Fruit fly (Drosophila melanogaster) whole organism, adult: ENCODE measurements around the gene CG32633.

Experiments
- CG11617 ChIP-seq: fragments of 200-800 bp; sonication (Bioruptor generic); optimal IDR thresholded peaks from 2 replicates; lab custom pipeline; 2017; ENCODE audit warnings: mild to moderate bottlenecking, missing biosample characterization, missing genetic modification reagents, missing genetic modification characterization
- CG12768 ChIP-seq: fragments of 200-800 bp; sonication (Bioruptor generic); optimal IDR thresholded peaks from 2 replicates; lab custom pipeline; 2017; ENCODE audit warnings: missing biosample characterization, missing genetic modification characterization, mild to moderate bottlenecking, moderate library complexity, missing genetic modification reagents
- CG14711 ChIP-seq: fragments of 200-800 bp; sonication (Bioruptor generic); optimal IDR thresholded peaks from 2 replicates; lab custom pipeline; 2018; ENCODE audit warnings: missing biosample characterization, mild to moderate bottlenecking, missing genetic modification characterization, moderate library complexity
- CG1620 ChIP-seq: fragments of 200-800 bp; sonication (Bioruptor generic); optimal IDR thresholded peaks from 2 replicates; lab custom pipeline; 2016; ENCODE audit warnings: missing biosample characterization, missing genetic modification characterization
- CG33017 ChIP-seq: fragments of 200-800 bp; sonication (Bioruptor generic); optimal IDR thresholded peaks from 2 replicates; lab custom pipeline; 2018; ENCODE audit warnings: missing biosample characterization, mild to moderate bottlenecking, missing genetic modification characterization, moderate library complexity
- CG5204 ChIP-seq: fragments of 200-800 bp; sonication (Bioruptor generic); optimal IDR thresholded peaks from 2 replicates; lab custom pipeline; 2016; ENCODE audit warnings: missing biosample characterization, missing genetic modification characterization
- CG7045 ChIP-seq: fragments of 200-800 bp; sonication (Bioruptor generic); optimal IDR thresholded peaks from 2 replicates; lab custom pipeline; 2017; ENCODE audit warnings: missing biosample characterization, mild to moderate bottlenecking, missing genetic modification characterization
- CG7101 ChIP-seq: fragments of 200-800 bp; sonication (Bioruptor generic); optimal IDR thresholded peaks from 2 replicates; lab custom pipeline; 2018; ENCODE audit warnings: missing biosample characterization, mild to moderate bottlenecking, missing genetic modification characterization, moderate library complexity
- Clk ChIP-seq: fragments of 200-800 bp; sonication (Bioruptor generic); optimal IDR thresholded peaks from 2 replicates; lab custom pipeline; 2017; ENCODE audit warnings: missing biosample characterization, missing genetic modification characterization
- Crg-1 ChIP-seq: fragments of 200-800 bp; sonication (Bioruptor generic); optimal IDR thresholded peaks from 2 replicates; lab custom pipeline; 2016; ENCODE audit warnings: missing biosample characterization, missing genetic modification characterization
- Hr96 ChIP-seq: fragments of 200-800 bp; sonication (Bioruptor generic); optimal IDR thresholded peaks from 2 replicates; lab custom pipeline; 2016; ENCODE audit warnings: missing biosample characterization, missing genetic modification characterization
- Mnt ChIP-seq: fragments of 200-800 bp; sonication (Bioruptor generic); optimal IDR thresholded peaks from 2 replicates; lab custom pipeline; 2016; ENCODE audit warnings: missing biosample characterization, mild to moderate bottlenecking, missing genetic modification characterization
- bab1 ChIP-seq: fragments of 200-800 bp; sonication (Bioruptor generic); optimal IDR thresholded peaks from 3 replicates; lab custom pipeline; 2019; ENCODE audit warnings: missing biosample characterization, mild to moderate bottlenecking, missing genetic modification characterization, moderate library complexity
- cic ChIP-seq: fragments of 200-800 bp; sonication (Bioruptor generic); optimal IDR thresholded peaks from 2 replicates; lab custom pipeline; 2017; ENCODE audit warnings: missing biosample characterization, mild to moderate bottlenecking, missing genetic modification characterization, moderate library complexity
- cnc ChIP-seq, 2 experiments: fragments of >200 bp; optimal IDR thresholded peaks; 2 replicates each; lab custom pipeline; 2017
- kay ChIP-seq: fragments of 200-800 bp; sonication (Bioruptor generic); peaks from one replicate; lab custom pipeline; 2016; ENCODE audit warnings: missing biosample characterization, missing genetic modification characterization, borderline replicate concordance
- ovo ChIP-seq: fragments of 200-800 bp; sonication (Bioruptor generic); optimal IDR thresholded peaks from 2 replicates; lab custom pipeline; 2016; ENCODE audit warnings: missing biosample characterization, missing genetic modification characterization
- pad ChIP-seq: fragments of 200-800 bp; sonication (Bioruptor generic); optimal IDR thresholded peaks from 3 replicates; lab custom pipeline; 2017; ENCODE audit warnings: missing biosample characterization, missing genetic modification characterization, mild to moderate bottlenecking, moderate library complexity, missing genetic modification reagents
- tj ChIP-seq: fragments of 200-800 bp; sonication (Bioruptor generic); optimal IDR thresholded peaks from 3 replicates; lab custom pipeline; 2017; ENCODE audit warnings: missing biosample characterization, mild to moderate bottlenecking, missing genetic modification characterization, moderate library complexity
- toe ChIP-seq: fragments of 200-800 bp; sonication (Bioruptor generic); optimal IDR thresholded peaks from 2 replicates; lab custom pipeline; 2016; ENCODE audit warnings: missing biosample characterization, missing genetic modification characterization

Gene CG32633

DNA sequence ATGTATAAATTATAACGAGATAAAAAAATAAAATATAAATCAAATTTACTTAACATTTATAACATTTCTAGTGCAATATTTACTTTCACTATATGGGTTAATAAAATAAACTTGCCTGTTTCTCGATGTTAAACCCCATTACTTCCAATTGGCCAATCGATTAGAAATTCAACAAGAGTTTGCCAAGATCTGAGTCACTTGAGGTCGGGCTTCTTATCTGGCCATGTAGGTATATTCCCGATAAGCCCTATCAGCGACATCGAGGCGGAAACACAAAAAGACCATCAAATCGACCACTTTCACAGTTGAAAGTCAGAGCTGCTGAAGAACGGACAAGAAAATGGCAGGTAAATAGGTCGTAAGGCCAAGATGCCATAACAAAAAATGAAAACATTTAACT, at the start of gene CG32633:
Gene CG32633 (plus strand): TSS at position 301 of the 400 bp plus-strand sequence.
- TF ChIP-seq Hr96 (no peak), Clk (GFP tag; lab: Kevin White, UChicago) (no peak), cnc (optimal IDR thresholded peaks at IDR 0.05; lab: Kevin White, UChicago) (no peak), ovo (GFP tag; lab: Kevin White, UChicago) (no peak), tj (GFP tag; lab: Kevin White, UChicago) (no peak)

- TF ChIP-seq CG7045 (GFP tag; lab: Kevin White, UChicago) (no peak), CG1620 (GFP tag; lab: Kevin White, UChicago) (no peak), ovo (GFP tag; lab: Kevin White, UChicago) (no peak), kay (GFP tag; lab: Kevin White, UChicago) (no peak), Crg-1 (GFP tag; lab: Kevin White, UChicago) (no peak), CG12768 (GFP tag; lab: Kevin White, UChicago) (no peak)
Observed at dm6 chrX:13527706-13528105, 33.8 kb upstream of the CG32633 start, which contains the start of gene CG15754. TSS of gene CG15754 (plus strand) at chrX:13528006.

DNA sequence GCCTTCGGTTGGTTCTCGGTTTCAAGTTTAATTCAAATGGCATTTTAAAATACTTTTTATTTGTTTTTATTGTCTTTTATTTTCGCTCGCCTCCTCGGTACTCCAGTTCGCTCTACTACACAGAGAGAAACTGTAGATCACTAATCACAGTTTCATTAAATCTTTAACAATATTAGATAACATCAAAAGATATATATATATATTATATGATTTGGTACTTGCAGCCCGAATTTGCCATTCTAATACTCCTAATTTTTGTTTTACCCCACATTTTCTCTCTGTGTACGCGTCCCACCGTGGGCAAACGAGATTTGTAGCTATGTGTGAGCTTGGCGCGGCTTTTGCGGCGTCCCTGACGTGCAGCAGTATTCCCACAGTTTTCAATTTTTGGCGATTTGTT, 31.8 kb upstream of the CG32633 start:
- TF ChIP-seq cic (GFP tag; lab: Kevin White, UChicago) (no peak), CG11617 (GFP tag; lab: Kevin White, UChicago) (no peak), CG14711 (tag; lab: Kevin White, UChicago) (no peak), Crg-1 (GFP tag; lab: Kevin White, UChicago) (no peak), Mnt (no peak), CG12768 (GFP tag; lab: Kevin White, UChicago) (no peak), tj (GFP tag; lab: Kevin White, UChicago) (no peak), CG7045 (GFP tag; lab: Kevin White, UChicago) (no peak), CG1620 (GFP tag; lab: Kevin White, UChicago) (no peak), CG7101 (no peak), pad (GFP tag; lab: Kevin White, UChicago) (no peak), CG5204 (GFP tag; lab: Kevin White, UChicago) (no peak), kay (GFP tag; lab: Kevin White, UChicago) (no peak), Clk (GFP tag; lab: Kevin White, UChicago) (no peak), CG33017 (tag; lab: Kevin White, UChicago) (no peak), toe (GFP tag; lab: Kevin White, UChicago) (no peak)

- no peak for TF ChIP-seq kay (GFP tag; lab: Kevin White, UChicago)
Observed at dm6 chrX:13530199-13530788, 31.2 kb upstream of the CG32633 start, which contains the start of gene CG44428. TSS of gene CG44428 (minus strand) at chrX:13530249.

dm6 chrX:13534100-13534499, 27.4 kb upstream of the CG32633 start, which contains the start of gene CG15756:
TSS of gene CG15756 (plus strand) at chrX:13534400.
- TF ChIP-seq cic (GFP tag; lab: Kevin White, UChicago), result no peak
- no peak for TF ChIP-seq CG11617 (GFP tag; lab: Kevin White, UChicago)
- TF ChIP-seq toe (GFP tag; lab: Kevin White, UChicago), result no peak
- TF ChIP-seq CG12768 (GFP tag; lab: Kevin White, UChicago), result no peak

dm6 chrX:13536776-13537175, 24.7 kb upstream of the CG32633 start:
- no peak for TF ChIP-seq cnc (optimal IDR thresholded peaks at IDR 0.05; lab: Kevin White, UChicago)
- TF ChIP-seq Clk (GFP tag; lab: Kevin White, UChicago), result no peak
- no peak for TF ChIP-seq bab1 (GFP tag; lab: Kevin White, UChicago)
- no peak for TF ChIP-seq Mnt
- TF ChIP-seq kay (GFP tag; lab: Kevin White, UChicago), result no peak
- no peak for TF ChIP-seq CG7045 (GFP tag; lab: Kevin White, UChicago)
- no peak for TF ChIP-seq CG1620 (GFP tag; lab: Kevin White, UChicago)
- TF ChIP-seq cic (GFP tag; lab: Kevin White, UChicago), result no peak
- TF ChIP-seq CG7101, result no peak
- TF ChIP-seq Crg-1 (GFP tag; lab: Kevin White, UChicago), result no peak

DNA sequence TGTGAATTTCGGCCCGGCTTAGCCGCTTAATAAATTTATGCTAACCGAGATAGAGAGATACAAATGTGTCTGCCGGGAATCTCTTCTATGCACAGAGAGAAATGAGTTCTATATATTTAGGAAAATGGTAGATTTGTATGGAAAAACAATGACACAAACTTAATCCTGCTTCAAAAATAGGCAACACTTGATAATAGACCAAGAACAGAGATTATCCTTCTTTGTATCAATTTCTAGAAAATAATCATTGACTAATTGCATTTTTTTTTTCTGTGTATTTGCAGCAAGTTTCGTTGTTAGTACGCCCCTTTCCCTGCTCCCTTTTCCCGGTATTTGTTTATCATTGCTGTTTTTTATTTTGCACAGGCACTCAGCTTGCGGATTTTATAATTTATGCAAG, 22.0 kb upstream of the CG32633 start:
- TF ChIP-seq CG12768 (GFP tag; lab: Kevin White, UChicago), result no peak
- TF ChIP-seq Hr96, result no peak
- TF ChIP-seq tj (GFP tag; lab: Kevin White, UChicago), result no peak
- TF ChIP-seq cic (GFP tag; lab: Kevin White, UChicago), result no peak
- no peak for TF ChIP-seq toe (GFP tag; lab: Kevin White, UChicago)
- TF ChIP-seq CG7101, result no peak
- no peak for TF ChIP-seq CG7045 (GFP tag; lab: Kevin White, UChicago)
- no peak for TF ChIP-seq CG5204 (GFP tag; lab: Kevin White, UChicago)
- TF ChIP-seq ovo (GFP tag; lab: Kevin White, UChicago), result no peak
- TF ChIP-seq Mnt, result no peak
- no peak for TF ChIP-seq cnc (optimal IDR thresholded peaks at IDR 0.05; lab: Kevin White, UChicago)
- TF ChIP-seq CG14711 (tag; lab: Kevin White, UChicago), result no peak
- TF ChIP-seq CG11617 (GFP tag; lab: Kevin White, UChicago), result no peak
